Worm (Caenorhabditis elegans) whole organism, L3 larva: ENCODE measurements around the gene twk-48.

Experiments
- ZK546.5 ChIP-seq: sonication (generic microtip); optimal IDR thresholded peaks from 2 replicates; lab custom pipeline; 2017; ENCODE audit warnings: missing biosample characterization, missing genetic modification characterization
- ceh-82 ChIP-seq: fragments of 150-350 bp; optimal IDR thresholded peaks from 2 replicates; lab custom pipeline; 2014; ENCODE audit warnings: missing biosample characterization, missing genetic modification characterization
- elt-1 ChIP-seq: fragments of 150-350 bp; optimal IDR thresholded peaks from 2 replicates; lab custom pipeline; 2014; ENCODE audit warnings: missing biosample characterization, missing genetic modification characterization
- hmg-11 ChIP-seq: sonication (generic microtip); optimal IDR thresholded peaks from 2 replicates; lab custom pipeline; 2016; ENCODE audit warnings: missing genetic modification characterization, missing compliant biosample characterization
- mdl-1 ChIP-seq: fragments of 150-350 bp; optimal IDR thresholded peaks from 2 replicates; lab custom pipeline; 2014; ENCODE audit warnings: missing biosample characterization, missing genetic modification characterization
- nhr-23 ChIP-seq: fragments of 150-350 bp; optimal IDR thresholded peaks from 2 replicates; lab custom pipeline; 2014; ENCODE audit warnings: missing biosample characterization, missing genetic modification reagents, missing genetic modification characterization
- nhr-43 ChIP-seq: sonication (generic microtip); optimal IDR thresholded peaks from 2 replicates; lab custom pipeline; 2016; ENCODE audit warnings: mild to moderate bottlenecking, missing genetic modification characterization, missing compliant biosample characterization; ENCODE audit not compliant: poor library complexity, severe bottlenecking
- snpc-4 ChIP-seq: fragments of 150-350 bp; optimal IDR thresholded peaks from 2 replicates; lab custom pipeline; 2014; ENCODE audit warnings: missing biosample characterization, missing genetic modification characterization
- unc-62 ChIP-seq: fragments of 150-350 bp; sonication (generic microtip); optimal IDR thresholded peaks from 4 replicates; lab custom pipeline; 2014; ENCODE audit warnings: missing biosample characterization, missing genetic modification reagents, missing genetic modification characterization

- TF ChIP-seq elt-1 (tag; lab: Kevin White, UChicago) (no peak), ZK546.5 (tag; lab: Kevin White, UChicago) (no peak), nhr-23 (tag; lab: Kevin White, UChicago) (no peak), unc-62 (GFP tag; lab: Kevin White, UChicago) (no peak), snpc-4 (tag; lab: Kevin White, UChicago) (no peak), hmg-11 (no peak), ceh-82 (no peak), mdl-1 (no peak), nhr-43 (tag; lab: Kevin White, UChicago) (no peak)
These were observed 48.2 kb downstream of the twk-48 start for ce11 chrIII:9908769-9909168.
